Worm (Caenorhabditis elegans): ENCODE data around the gene der-2.

The der-2 gene

ce11 chrIII:7185473-7185872 is 37.5 kb downstream of the der-2 start, which contains the start of gene F37C12.14:
Gene F37C12.14 (minus strand): TSS chrIII:7185573.
- TF ChIP-seq ctbp-1 (GFP tag; IDR thresholded peaks at IDR 0.05) (no peak), unc-130 (GFP tag; optimal IDR thresholded peaks at IDR 0.05) (no peak)

- TF ChIP-seq hlh-30 (tag; optimal IDR thresholded peaks at IDR 0.05; ENCODE audit: insufficient read depth), result peak; percentile 64
- TF ChIP-seq ceh-32 (tag; optimal IDR thresholded peaks at IDR 0.05; ENCODE audit: poor library complexity), result no peak
- TF ChIP-seq lin-15B (tag; optimal IDR thresholded peaks at IDR 0.05), result no peak
- TF ChIP-seq unc-130 (GFP tag; optimal IDR thresholded peaks at IDR 0.05), result peak; percentile 8
- peak; percentile 36 for TF ChIP-seq zfp-2 (tag; optimal IDR thresholded peaks at IDR 0.05)
- no peak for TF ChIP-seq sdz-12 (GFP tag; optimal IDR thresholded peaks at IDR 0.05)
- peak; percentile 11 for TF ChIP-seq nhr-28 (tag; optimal IDR thresholded peaks at IDR 0.05)
- TF ChIP-seq aha-1 (tag), result peak; percentile 42
- TF ChIP-seq pha-4 (GFP tag; IDR thresholded peaks at IDR 0.05), result no peak
- TF ChIP-seq pha-4 (tag; optimal IDR thresholded peaks at IDR 0.05), result peak; percentile 3
- peak; percentile 86 for TF ChIP-seq lin-38 (GFP tag; IDR thresholded peaks at IDR 0.05)
- TF ChIP-seq nhr-11 (tag; optimal IDR thresholded peaks at IDR 0.05), result peak; percentile 39
- peak; percentile 78 for TF ChIP-seq mep-1 (tag; optimal IDR thresholded peaks at IDR 0.05)
- TF ChIP-seq mes-2 (tag; optimal IDR thresholded peaks at IDR 0.05; ENCODE audit: poor library complexity, severe bottlenecking), result peak; percentile 89
- peak; percentile 55 for TF ChIP-seq dpl-1 (GFP tag; optimal IDR thresholded peaks at IDR 0.05)
- peak; percentile 1 for TF ChIP-seq ama-1 (optimal IDR thresholded peaks at IDR 0.05)
- peak; percentile 72 for TF ChIP-seq lin-13 (GFP tag; optimal IDR thresholded peaks at IDR 0.05)
- TF ChIP-seq Y5F2A.4 (GFP tag; optimal IDR thresholded peaks at IDR 0.05), result no peak
- no peak for TF ChIP-seq F26F4.8 (GFP tag; conservative IDR thresholded peaks at IDR 0.05)
- TF ChIP-seq hif-1 (tag; optimal IDR thresholded peaks at IDR 0.05), result peak in 1 of 2 experiments; percentile 47
- TF ChIP-seq nhr-77 (tag; optimal IDR thresholded peaks at IDR 0.05), result peak; percentile 32
- peak; percentile 60 for TF ChIP-seq nhr-6 (tag; optimal IDR thresholded peaks at IDR 0.05)
- TF ChIP-seq snpc-1.2 (GFP tag; IDR thresholded peaks at IDR 0.05), result no peak
- TF ChIP-seq T20F7.1 (GFP tag; optimal IDR thresholded peaks at IDR 0.05), result peak; percentile 62
- peak; percentile 2 for TF ChIP-seq fkh-10 (GFP tag; optimal IDR thresholded peaks at IDR 0.05)
- TF ChIP-seq lsy-2 (tag; optimal IDR thresholded peaks at IDR 0.05), result peak in 1 of 2 experiments; percentile 86
- peak; percentile 55 for TF ChIP-seq dve-1 (tag; optimal IDR thresholded peaks at IDR 0.05; ENCODE audit: insufficient read depth)
- TF ChIP-seq daf-16 (GFP tag; optimal IDR thresholded peaks at IDR 0.05), result no peak
- peak; percentile 66 for TF ChIP-seq daf-16 (tag; optimal IDR thresholded peaks at IDR 0.05)
- peak; percentile 18 for TF ChIP-seq ztf-7 (tag; optimal IDR thresholded peaks at IDR 0.05)
Observed at ce11 chrIII:7184022-7184421, 38.9 kb downstream of the der-2 start, which contains the start of gene yju-2. Gene yju-2 (plus strand): TSS chrIII:7184336.

- no peak for TF ChIP-seq lin-1 (GFP tag; IDR thresholded peaks at IDR 0.05)
- 0 out of 2 replicates have a peak, but pooled peaks have one; percentile 5 for TF ChIP-seq arid-1 (GFP tag; conservative IDR thresholded peaks at IDR 0.05)
- TF ChIP-seq nhr-28 (tag; optimal IDR thresholded peaks at IDR 0.05), result peak; percentile 52
- TF ChIP-seq lsy-2 (tag; optimal IDR thresholded peaks at IDR 0.05), result peak; percentile 29 to 65
- 0 out of 2 replicates have a peak, but pooled peaks have one; percentile 47 for TF ChIP-seq zfp-3 (GFP tag; conservative IDR thresholded peaks at IDR 0.05)
- TF ChIP-seq T20F7.1 (GFP tag; optimal IDR thresholded peaks at IDR 0.05), result peak; percentile 61
- TF ChIP-seq hlh-11 (tag; optimal IDR thresholded peaks at IDR 0.05), result peak; percentile 65
- TF ChIP-seq mep-1 (tag; optimal IDR thresholded peaks at IDR 0.05), result peak; percentile 63
- peak; percentile 49 for TF ChIP-seq mxl-3 (GFP tag; optimal IDR thresholded peaks at IDR 0.05)
- TF ChIP-seq dpl-1 (GFP tag; optimal IDR thresholded peaks at IDR 0.05), result peak; percentile 41
- TF ChIP-seq hif-1 (tag; optimal IDR thresholded peaks at IDR 0.05), result peak in 1 of 2 experiments; percentile 52
- no peak for TF ChIP-seq egl-43 (GFP tag; IDR thresholded peaks at IDR 0.05)
- no peak for TF ChIP-seq daf-19 (GFP tag; conservative IDR thresholded peaks at IDR 0.05)
- peak; percentile 63; the same call in 1 of the 2 replicates for TF ChIP-seq pha-4 (GFP tag; IDR thresholded peaks at IDR 0.05)
- peak; percentile 31 for TF ChIP-seq pha-4 (tag; optimal IDR thresholded peaks at IDR 0.05)
- TF ChIP-seq zfp-2 (tag; optimal IDR thresholded peaks at IDR 0.05), result peak; percentile 33
- no peak for TF ChIP-seq daf-12 (tag; optimal IDR thresholded peaks at IDR 0.05)
- peak; percentile 14 for TF ChIP-seq nhr-111 (GFP tag; optimal IDR thresholded peaks at IDR 0.05)
- TF ChIP-seq saeg-2 (GFP tag; IDR thresholded peaks at IDR 0.05), result no peak
- TF ChIP-seq lin-13 (GFP tag; optimal IDR thresholded peaks at IDR 0.05), result peak; percentile 33
- TF ChIP-seq pqm-1 (tag; optimal IDR thresholded peaks at IDR 0.05), result peak; percentile 4
- no peak for TF ChIP-seq ceh-82 (tag; optimal IDR thresholded peaks at IDR 0.05)
- peak; percentile 37; the same call in 1 of the 2 replicates for TF ChIP-seq ctbp-1 (GFP tag; IDR thresholded peaks at IDR 0.05)
- TF ChIP-seq aly-2 (tag; optimal IDR thresholded peaks at IDR 0.05), result no peak
- TF ChIP-seq lim-7 (GFP tag; IDR thresholded peaks at IDR 0.05), result 0 out of 2 replicates have a peak, but pooled peaks have one; percentile 3
- TF ChIP-seq mes-2 (tag; optimal IDR thresholded peaks at IDR 0.05; ENCODE audit: poor library complexity, severe bottlenecking), result peak; percentile 66
- TF ChIP-seq lin-38 (GFP tag; IDR thresholded peaks at IDR 0.05), result peak; percentile 75
- peak; percentile 65; the same call in 1 of the 2 replicates for TF ChIP-seq hmg-1.1 (GFP tag; IDR thresholded peaks at IDR 0.05)
- TF ChIP-seq hlh-30 (tag; optimal IDR thresholded peaks at IDR 0.05; ENCODE audit: insufficient read depth), result peak; percentile 96
Observed at ce11 chrIII:7181822-7182221, 41.1 kb downstream of the der-2 start, which contains the start of gene epg-4. Gene epg-4 (plus strand): TSS chrIII:7182167.
